Worm (Caenorhabditis elegans) whole organism, L2 larva: ENCODE measurements around the gene eff-1.

ENCODE experiments used
- F13H6.1 ChIP-seq: sonication (generic microtip); optimal IDR thresholded peaks from 2 replicates; lab custom pipeline; 2016; ENCODE audit warnings: missing genetic modification characterization, missing compliant biosample characterization
- blmp-1 ChIP-seq: sonication (generic microtip); optimal IDR thresholded peaks from 2 replicates; lab custom pipeline; 2017; ENCODE audit warnings: missing genetic modification characterization, mild to moderate bottlenecking, missing compliant biosample characterization, antibody characterized with exemption, moderate library complexity; ENCODE audit not compliant: insufficient read depth
- elt-3 ChIP-seq: sonication (generic microtip); optimal IDR thresholded peaks from 2 replicates; lab custom pipeline; 2017; ENCODE audit warnings: missing biosample characterization, missing genetic modification characterization
- mdl-1 ChIP-seq, 2 experiments: fragments of 150-350 bp in 1 of 2; sonication (generic microtip) in 1 of 2; optimal IDR thresholded peaks; 2 replicates each; lab custom pipeline; 2017; ENCODE audit warnings: missing biosample characterization in 2 of 2, missing genetic modification characterization in 2 of 2
- nhr-11 ChIP-seq: fragments of 150-350 bp; optimal IDR thresholded peaks from 2 replicates; lab custom pipeline; 2014; ENCODE audit warnings: missing biosample characterization, missing genetic modification characterization
- nhr-237 ChIP-seq: fragments of 150-350 bp; optimal IDR thresholded peaks from 2 replicates; lab custom pipeline; 2014; ENCODE audit warnings: missing biosample characterization, missing genetic modification characterization
- nhr-25 ChIP-seq: fragments of 150-350 bp; sonication (generic microtip); optimal IDR thresholded peaks from 3 replicates; lab custom pipeline; 2014; ENCODE audit warnings: missing biosample characterization, missing genetic modification characterization
- peb-1 ChIP-seq: fragments of 150-350 bp; optimal IDR thresholded peaks from 2 replicates; lab custom pipeline; 2014; ENCODE audit warnings: missing biosample characterization, missing genetic modification characterization
- snpc-4 ChIP-seq: fragments of 150-350 bp; optimal IDR thresholded peaks from 2 replicates; lab custom pipeline; 2014; ENCODE audit warnings: missing biosample characterization, missing genetic modification characterization
- unc-39 ChIP-seq: fragments of 150-350 bp; optimal IDR thresholded peaks from 2 replicates; lab custom pipeline; 2014; ENCODE audit warnings: missing biosample characterization, missing genetic modification characterization
- unc-62 ChIP-seq: fragments of 150-350 bp; optimal IDR thresholded peaks from 2 replicates; lab custom pipeline; 2014; ENCODE audit warnings: missing biosample characterization, missing genetic modification reagents, missing genetic modification characterization
- zag-1 ChIP-seq: fragments of 150-350 bp; optimal IDR thresholded peaks from 2 replicates; lab custom pipeline; 2014; ENCODE audit warnings: missing biosample characterization, missing genetic modification characterization

DNA sequence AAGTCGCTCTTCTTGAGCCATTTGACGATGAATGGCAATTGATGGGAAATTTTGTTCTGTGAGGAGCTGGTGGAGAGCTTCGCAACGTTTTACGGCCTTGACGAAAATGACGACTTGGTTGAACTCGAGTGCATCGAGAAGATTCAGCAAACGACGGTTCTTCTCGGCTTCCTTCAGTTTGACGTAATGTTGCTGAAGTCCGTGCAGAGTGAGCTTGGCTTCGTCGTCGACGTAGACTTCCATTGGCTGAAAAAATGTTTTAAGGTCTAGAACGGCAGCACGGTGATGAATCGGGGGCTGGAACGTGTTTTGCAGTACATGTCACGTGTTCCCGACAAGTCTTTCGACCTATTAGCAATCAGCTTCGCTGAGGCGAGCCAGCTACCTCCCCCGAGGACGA lies 19.0 kb upstream of the eff-1 start:
- TF ChIP-seq nhr-11 (tag; lab: Kevin White, UChicago) = no peak
- no peak for TF ChIP-seq nhr-237 (tag; lab: Kevin White, UChicago)
- no peak for TF ChIP-seq elt-3 (tag; lab: Kevin White, UChicago)
- no peak for TF ChIP-seq blmp-1 (tag; lab: Kevin White, UChicago)
- TF ChIP-seq nhr-25 (tag; lab: Kevin White, UChicago) = no peak
- TF ChIP-seq unc-39 (tag; lab: Kevin White, UChicago) = no peak
- TF ChIP-seq F13H6.1 (tag; lab: Kevin White, UChicago) = no peak
- no peak for TF ChIP-seq peb-1 (tag; lab: Kevin White, UChicago)
- TF ChIP-seq mdl-1 (tag; optimal IDR thresholded peaks at IDR 0.05; lab: Kevin White, UChicago) = no peak
- TF ChIP-seq zag-1 (tag; lab: Kevin White, UChicago) = no peak
- TF ChIP-seq unc-62 (GFP tag; lab: Kevin White, UChicago) = no peak
- no peak for TF ChIP-seq snpc-4 (tag; lab: Kevin White, UChicago)
